Worm (Caenorhabditis elegans) whole organism, young adult: ENCODE results near the gene txdc-12.2.
A peak's percentile ranks its signal among the peaks of the same experiment; 100 is the strongest.

Experiments used
- B0019.2 ChIP-seq: fragments of 200-800 bp; sonication (Bioruptor generic); conservative IDR thresholded peaks from 2 replicates; pipeline ENCODE4 v1.3.6; 2022; ENCODE audit warnings: missing genetic modification reagents, missing genetic modification characterization, missing compliant biosample characterization
- C17E4.6 ChIP-seq: fragments of 200-800 bp; sonication (Bioruptor generic); IDR thresholded peaks from 2 replicates; pipeline ENCODE4 v1.3.6; 2022; ENCODE audit warnings: missing genetic modification reagents, missing genetic modification characterization, missing compliant biosample characterization
- F33H1.4 ChIP-seq: fragments of 200-800 bp; sonication (Bioruptor generic); IDR thresholded peaks from 2 replicates; pipeline ENCODE4 v1.3.6; 2022; ENCODE audit warnings: missing genetic modification reagents, missing genetic modification characterization, missing compliant biosample characterization
- F37B4.10 ChIP-seq: fragments of 200-800 bp; sonication (Bioruptor generic); IDR thresholded peaks from 2 replicates; pipeline ENCODE4 v1.3.6; 2022; ENCODE audit warnings: missing genetic modification characterization, missing compliant biosample characterization
- F39B2.1 ChIP-seq: fragments of 200-800 bp; sonication (Bioruptor generic); IDR thresholded peaks from 2 replicates; pipeline ENCODE4 v1.3.6; 2022; ENCODE audit warnings: missing genetic modification reagents, missing genetic modification characterization, missing compliant biosample characterization
- K11D2.4 ChIP-seq: fragments of 200-800 bp; sonication (Bioruptor generic); IDR thresholded peaks from 2 replicates; pipeline ENCODE4 v1.3.6; 2022; ENCODE audit warnings: missing genetic modification reagents, missing genetic modification characterization, missing compliant biosample characterization
- Y53F4B.3 ChIP-seq: fragments of 200-800 bp; sonication (Bioruptor generic); IDR thresholded peaks from 2 replicates; pipeline ENCODE4 v1.3.6; 2022; ENCODE audit warnings: missing genetic modification reagents, missing genetic modification characterization, missing compliant biosample characterization
- Y53G8AR.9 ChIP-seq: fragments of 200-800 bp; sonication (Bioruptor generic); conservative IDR thresholded peaks from 2 replicates; pipeline ENCODE4 v1.3.6; 2022; ENCODE audit warnings: missing genetic modification reagents, missing genetic modification characterization, missing compliant biosample characterization
- Y56A3A.18 ChIP-seq: fragments of 200-800 bp; sonication (Bioruptor generic); IDR thresholded peaks from 2 replicates; pipeline ENCODE4 v1.3.6; 2022; ENCODE audit warnings: missing genetic modification reagents, missing genetic modification characterization, missing compliant biosample characterization
- Y67H2A.10 ChIP-seq: fragments of 200-800 bp; sonication (Bioruptor generic); conservative IDR thresholded peaks from 2 replicates; pipeline ENCODE4 v1.3.6; 2022; ENCODE audit warnings: missing genetic modification reagents, missing genetic modification characterization, missing compliant biosample characterization
- Y79H2A.3 ChIP-seq: fragments of 200-800 bp; sonication (Bioruptor generic); conservative IDR thresholded peaks from 2 replicates; pipeline ENCODE4 v1.3.6; 2022; ENCODE audit warnings: missing genetic modification reagents, missing genetic modification characterization, missing compliant biosample characterization
- aptf-2 ChIP-seq: fragments of 200-800 bp; sonication (Bioruptor generic); conservative IDR thresholded peaks from 2 replicates; pipeline ENCODE4 v1.3.6; 2022; ENCODE audit warnings: missing genetic modification reagents, missing genetic modification characterization, missing compliant biosample characterization
- aptf-3 ChIP-seq: fragments of 200-800 bp; sonication (Bioruptor generic); IDR thresholded peaks from 2 replicates; pipeline ENCODE4 v1.3.6; 2022; ENCODE audit warnings: missing genetic modification characterization, missing compliant biosample characterization
- bed-1 ChIP-seq: fragments of 200-800 bp; sonication (Bioruptor generic); IDR thresholded peaks from 2 replicates; pipeline ENCODE4 v1.3.6; 2022; ENCODE audit warnings: missing genetic modification reagents, missing genetic modification characterization, missing compliant biosample characterization
- bed-2 ChIP-seq: fragments of 200-800 bp; sonication (Bioruptor generic); IDR thresholded peaks from 2 replicates; pipeline ENCODE4 v1.3.6; 2022; ENCODE audit warnings: missing genetic modification reagents, missing genetic modification characterization, missing compliant biosample characterization
- cebp-2 ChIP-seq: fragments of 200-800 bp; sonication (Bioruptor generic); IDR thresholded peaks from 2 replicates; pipeline ENCODE4 v1.3.6; 2022; ENCODE audit warnings: missing genetic modification characterization, missing compliant biosample characterization
- ceh-100 ChIP-seq: fragments of 200-800 bp; sonication (Bioruptor generic); IDR thresholded peaks from 2 replicates; pipeline ENCODE4 v1.3.6; 2022; ENCODE audit warnings: missing genetic modification reagents, missing genetic modification characterization, missing compliant biosample characterization
- ceh-40 ChIP-seq: fragments of 200-800 bp; sonication (Bioruptor generic); IDR thresholded peaks from 2 replicates; pipeline ENCODE4 v1.3.6; 2022; ENCODE audit warnings: missing genetic modification characterization, missing compliant biosample characterization
- ceh-58 ChIP-seq: fragments of 200-800 bp; sonication (Bioruptor generic); IDR thresholded peaks from 2 replicates; pipeline ENCODE4 v1.3.6; 2022; ENCODE audit warnings: missing genetic modification characterization, missing compliant biosample characterization
- ceh-91 ChIP-seq: fragments of 200-800 bp; sonication (Bioruptor generic); IDR thresholded peaks from 2 replicates; pipeline ENCODE4 v1.3.6; 2022; ENCODE audit warnings: missing genetic modification reagents, missing genetic modification characterization, missing compliant biosample characterization
- dox-1 ChIP-seq: fragments of 200-800 bp; sonication (Bioruptor generic); IDR thresholded peaks from 2 replicates; pipeline ENCODE4 v1.3.6; 2022; ENCODE audit warnings: missing genetic modification reagents, missing genetic modification characterization, missing compliant biosample characterization
- egl-18 ChIP-seq: fragments of 200-800 bp; sonication (Bioruptor generic); IDR thresholded peaks from 2 replicates; pipeline ENCODE4 v1.3.6; 2022; ENCODE audit warnings: missing genetic modification reagents, missing genetic modification characterization, missing compliant biosample characterization
- egl-44 ChIP-seq: fragments of 200-800 bp; sonication (Bioruptor generic); IDR thresholded peaks from 2 replicates; pipeline ENCODE4 v1.3.6; 2022; ENCODE audit warnings: missing genetic modification reagents, missing genetic modification characterization, missing compliant biosample characterization
- egrh-3 ChIP-seq: fragments of 200-800 bp; sonication (Bioruptor generic); IDR thresholded peaks from 2 replicates; pipeline ENCODE4 v1.3.6; 2022; ENCODE audit warnings: missing genetic modification reagents, missing genetic modification characterization, missing compliant biosample characterization
- ekl-4 ChIP-seq: fragments of 200-800 bp; sonication (Bioruptor generic); IDR thresholded peaks from 2 replicates; pipeline ENCODE4 v1.3.6; 2022; ENCODE audit warnings: missing genetic modification reagents, missing genetic modification characterization, missing compliant biosample characterization
- hmg-20 ChIP-seq: fragments of 200-800 bp; sonication (Bioruptor generic); IDR thresholded peaks from 2 replicates; pipeline ENCODE4 v1.3.6; 2022; ENCODE audit warnings: missing genetic modification reagents, missing genetic modification characterization, missing compliant biosample characterization
- hsf-1 ChIP-seq: fragments of 200-800 bp; sonication (Bioruptor generic); IDR thresholded peaks from 2 replicates; pipeline ENCODE4 v1.3.6; 2022; ENCODE audit warnings: missing genetic modification reagents, missing genetic modification characterization, missing compliant biosample characterization
- lin-26 ChIP-seq: fragments of 200-800 bp; sonication (Bioruptor generic); IDR thresholded peaks from 2 replicates; pipeline ENCODE4 v1.3.6; 2022; ENCODE audit warnings: missing genetic modification reagents, missing genetic modification characterization, missing compliant biosample characterization
- madf-3 ChIP-seq: fragments of 200-800 bp; sonication (Bioruptor generic); IDR thresholded peaks from 2 replicates; pipeline ENCODE4 v1.3.6; 2022; ENCODE audit warnings: missing genetic modification reagents, missing genetic modification characterization, missing compliant biosample characterization
- madf-6 ChIP-seq: fragments of 200-800 bp; sonication (Bioruptor generic); IDR thresholded peaks from 2 replicates; pipeline ENCODE4 v1.3.6; 2022; ENCODE audit warnings: missing genetic modification reagents, missing genetic modification characterization, missing compliant biosample characterization
- madf-8 ChIP-seq: fragments of 200-800 bp; sonication (Bioruptor generic); conservative IDR thresholded peaks from 2 replicates; pipeline ENCODE4 v1.3.6; 2022; ENCODE audit warnings: missing genetic modification reagents, missing genetic modification characterization, missing compliant biosample characterization
- mel-28 ChIP-seq: sonication (generic microtip); optimal IDR thresholded peaks from 2 replicates; lab custom pipeline; 2016; ENCODE audit warnings: borderline replicate concordance, mild to moderate bottlenecking, missing genetic modification characterization, missing compliant biosample characterization
- nfya-2 ChIP-seq: fragments of 200-800 bp; sonication (Bioruptor generic); IDR thresholded peaks from 2 replicates; pipeline ENCODE4 v1.3.6; 2022; ENCODE audit warnings: missing genetic modification reagents, missing genetic modification characterization, missing compliant biosample characterization
- nfyb-1 ChIP-seq: fragments of 200-800 bp; sonication (Bioruptor generic); IDR thresholded peaks from 2 replicates; pipeline ENCODE4 v1.3.6; 2022; ENCODE audit warnings: missing genetic modification reagents, missing genetic modification characterization, missing compliant biosample characterization
- nhr-120 ChIP-seq: fragments of 200-800 bp; sonication (Bioruptor generic); IDR thresholded peaks from 2 replicates; pipeline ENCODE4 v1.3.6; 2022; ENCODE audit warnings: missing genetic modification characterization, missing compliant biosample characterization
- pbrm-1 ChIP-seq: fragments of 200-800 bp; sonication (Bioruptor generic); IDR thresholded peaks from 2 replicates; pipeline ENCODE4 v1.3.6; 2022; ENCODE audit warnings: missing genetic modification reagents, missing genetic modification characterization, missing compliant biosample characterization
- ztf-25 ChIP-seq: fragments of 200-800 bp; sonication (Bioruptor generic); IDR thresholded peaks from 2 replicates; pipeline ENCODE4 v1.3.6; 2022; ENCODE audit warnings: missing genetic modification reagents, missing genetic modification characterization, missing compliant biosample characterization

The txdc-12.2 gene

DNA sequence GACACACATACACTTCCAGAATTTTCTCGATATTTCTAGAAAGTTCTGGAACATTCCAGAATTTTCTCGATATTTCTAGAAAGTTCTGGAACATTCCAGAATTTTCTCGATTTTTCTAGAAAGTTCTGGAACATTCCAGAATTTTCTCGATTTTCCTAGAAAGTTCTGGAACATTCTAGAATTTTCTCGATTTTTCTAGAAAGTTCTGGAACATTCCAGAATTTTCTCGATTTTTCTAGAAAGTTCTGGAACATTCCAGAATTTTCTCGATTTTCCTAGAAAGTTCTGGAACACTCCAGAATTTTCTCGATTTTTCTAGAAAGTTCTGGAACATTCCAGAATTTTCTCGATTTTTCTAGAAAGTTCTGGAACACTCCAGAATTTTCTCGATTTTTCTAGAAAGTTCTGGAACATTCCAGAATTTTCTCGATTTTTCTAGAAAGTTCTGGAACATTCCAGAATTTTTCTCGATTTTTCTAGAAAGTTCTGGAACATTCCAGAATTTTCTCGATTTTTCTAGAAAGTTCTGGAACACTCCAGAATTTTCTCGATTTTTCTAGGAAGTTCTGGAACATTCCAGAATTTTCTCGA lies 16.3 kb upstream of the txdc-12.2 start (continued):
- TF ChIP-seq C17E4.6 (GFP tag; lab: Robert Waterston, UW) = peak; percentile 42; the same call in 1 of the 2 replicates
- peak; percentile 91 for TF ChIP-seq madf-6 (GFP tag; lab: Robert Waterston, UW)
- peak; percentile 98; the same call in 1 of the 2 replicates for TF ChIP-seq ceh-58 (GFP tag; lab: Robert Waterston, UW)
- peak; percentile 96 for TF ChIP-seq pbrm-1 (GFP tag; lab: Robert Waterston, UW)
- peak; percentile 91; the same call in 1 of the 2 replicates for TF ChIP-seq Y56A3A.18 (GFP tag; lab: Robert Waterston, UW)
- peak; percentile 96 for TF ChIP-seq egl-18 (GFP tag; lab: Robert Waterston, UW)
- peak; percentile 94; the same call in 1 of the 2 replicates for TF ChIP-seq Y79H2A.3 (GFP tag; lab: Robert Waterston, UW)
- TF ChIP-seq Y53F4B.3 (GFP tag; lab: Robert Waterston, UW) = peak; percentile 97
- peak; percentile 2; the same call in 1 of the 2 replicates for TF ChIP-seq hmg-20 (GFP tag; lab: Robert Waterston, UW)
- peak; percentile 93 for TF ChIP-seq B0019.2 (GFP tag; lab: Robert Waterston, UW)
- TF ChIP-seq ztf-25 = peak; percentile 98; the same call in 1 of the 2 replicates
- peak; percentile 83 for TF ChIP-seq aptf-2 (GFP tag; lab: Robert Waterston, UW)
- TF ChIP-seq egl-44 (GFP tag; lab: Robert Waterston, UW) = peak; percentile 97
- peak; percentile 98 for TF ChIP-seq aptf-3 (GFP tag; lab: Robert Waterston, UW)
- peak; percentile 89 for TF ChIP-seq Y67H2A.10
- TF ChIP-seq dox-1 (GFP tag; lab: Robert Waterston, UW) = peak; percentile 100
- 0 out of 2 replicates have a peak, but pooled peaks have one; percentile 8 for TF ChIP-seq madf-8 (GFP tag; lab: Robert Waterston, UW)
- peak; percentile 96 for TF ChIP-seq nfyb-1 (GFP tag; lab: Robert Waterston, UW)
- peak; percentile 62 for TF ChIP-seq F33H1.4 (GFP tag; lab: Robert Waterston, UW)
- peak; percentile 77 for TF ChIP-seq ceh-91
- TF ChIP-seq bed-1 (GFP tag; lab: Robert Waterston, UW) = peak; percentile 89; the same call in 1 of the 2 replicates
- peak; percentile 88 for TF ChIP-seq nfya-2 (GFP tag; lab: Robert Waterston, UW)
- peak; percentile 94 for TF ChIP-seq F39B2.1 (GFP tag; lab: Robert Waterston, UW)
- TF ChIP-seq, all 124 proteins: peak for 43; not testable (repeated sequence) for 81

DNA sequence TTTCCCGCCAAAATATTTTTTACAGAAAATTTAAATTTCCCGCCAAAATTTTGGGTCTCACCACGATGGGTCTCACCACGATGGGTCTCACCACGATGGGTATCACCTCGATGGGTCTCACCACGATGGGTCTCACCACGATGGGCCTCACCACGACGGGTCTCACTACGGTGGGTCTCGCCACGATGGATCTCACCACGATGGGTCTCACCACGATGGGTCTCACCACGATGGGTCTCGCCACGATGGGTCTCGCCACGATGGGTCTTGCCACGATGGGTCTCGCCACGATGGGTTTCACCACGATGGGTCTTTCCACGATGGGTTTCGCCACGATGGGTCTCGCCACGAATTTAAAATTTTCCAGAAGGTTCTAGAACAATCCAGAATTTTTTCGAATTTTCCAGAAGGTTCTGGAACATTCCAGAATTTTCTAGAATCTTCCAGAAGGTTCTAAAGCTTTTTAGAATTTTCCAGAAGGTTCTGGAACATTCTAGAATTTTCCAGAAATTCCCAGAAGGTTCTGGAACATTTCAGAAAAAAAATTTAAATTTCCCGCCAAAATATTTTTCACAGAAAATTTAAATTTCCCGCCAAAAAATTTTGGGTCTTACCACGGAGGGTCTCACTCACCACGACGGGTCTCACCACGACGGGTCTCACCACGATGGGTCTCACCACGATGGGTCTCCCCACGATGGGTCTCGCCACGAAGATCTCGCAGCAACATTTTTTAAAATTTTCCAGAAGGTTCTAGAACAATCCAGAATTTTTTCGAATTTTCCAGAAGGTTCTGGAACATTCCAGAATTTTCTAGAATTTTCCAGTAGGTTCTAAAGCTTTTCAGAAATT lies 15.5 kb upstream of the txdc-12.2 start:
- peak; percentile 20; the same call in 1 of the 2 replicates for TF ChIP-seq K11D2.4 (GFP tag; lab: Robert Waterston, UW)
- 0 out of 2 replicates have a peak, but pooled peaks have one; percentile 42 for TF ChIP-seq Y53G8AR.9
- TF ChIP-seq bed-1 (GFP tag; lab: Robert Waterston, UW) = peak; percentile 38; the same call in 1 of the 2 replicates
- TF ChIP-seq ceh-40 (GFP tag; lab: Robert Waterston, UW) = 0 out of 2 replicates have a peak, but pooled peaks have one; percentile 2
- TF ChIP-seq ekl-4 (GFP tag; lab: Robert Waterston, UW) = peak; percentile 57; the same call in 1 of the 2 replicates
- TF ChIP-seq Y56A3A.18 (GFP tag; lab: Robert Waterston, UW) = peak; percentile 76; the same call in 1 of the 2 replicates
- peak; percentile 47 for TF ChIP-seq F33H1.4 (GFP tag; lab: Robert Waterston, UW)
- peak; percentile 97 for TF ChIP-seq hsf-1 (GFP tag; lab: Robert Waterston, UW)
- peak; percentile 52; the same call in 1 of the 2 replicates for TF ChIP-seq egrh-3 (GFP tag; lab: Robert Waterston, UW)
- peak; percentile 48; the same call in 1 of the 2 replicates for TF ChIP-seq nfyb-1 (GFP tag; lab: Robert Waterston, UW)
- peak; percentile 93; the same call in 1 of the 2 replicates for TF ChIP-seq nhr-120 (GFP tag; lab: Robert Waterston, UW)
- peak; percentile 51; the same call in 1 of the 2 replicates for TF ChIP-seq lin-26 (GFP tag; lab: Robert Waterston, UW)
- 0 out of 2 replicates have a peak, but pooled peaks have one; percentile 32 for TF ChIP-seq F37B4.10 (GFP tag; lab: Robert Waterston, UW)
- TF ChIP-seq bed-2 = peak; percentile 52; the same call in 1 of the 2 replicates
- peak; percentile 79 for TF ChIP-seq dox-1 (GFP tag; lab: Robert Waterston, UW)
- TF ChIP-seq madf-3 (GFP tag; lab: Robert Waterston, UW) = peak; percentile 53; the same call in 1 of the 2 replicates
- TF ChIP-seq mel-28 (tag; lab: Kevin White, UChicago) = peak; percentile 5
- peak; percentile 52 for TF ChIP-seq ceh-100 (GFP tag; lab: Robert Waterston, UW)
- 0 out of 2 replicates have a peak, but pooled peaks have one; percentile 46 for TF ChIP-seq cebp-2 (GFP tag; lab: Robert Waterston, UW)
